Worm (Caenorhabditis elegans) whole organism, early embryonic: Measurements from ENCODE around the gene lin-31.

ENCODE experiments used
- B0310.2 ChIP-seq: sonication (generic microtip); optimal IDR thresholded peaks from 2 replicates; lab custom pipeline; 2016; ENCODE audit warnings: mild to moderate bottlenecking, missing genetic modification characterization, missing compliant biosample characterization
- F13C5.2 ChIP-seq: sonication (generic microtip); optimal IDR thresholded peaks from 2 replicates; lab custom pipeline; 2017; ENCODE audit warnings: mild to moderate bottlenecking, missing genetic modification characterization, inconsistent platforms, missing compliant biosample characterization
- aly-1 ChIP-seq: sonication (generic microtip); optimal IDR thresholded peaks from 2 replicates; lab custom pipeline; 2016; ENCODE audit warnings: missing genetic modification characterization, missing compliant biosample characterization
- ama-1 ChIP-seq: fragments of 150-350 bp; optimal IDR thresholded peaks from 2 replicates; lab custom pipeline; 2014
- ceh-13 ChIP-seq: fragments of 200-800 bp; sonication (Bioruptor generic); optimal IDR thresholded peaks from 2 replicates; lab custom pipeline; 2018; ENCODE audit warnings: mild to moderate bottlenecking, missing genetic modification characterization, missing compliant biosample characterization
- ceh-36 ChIP-seq: sonication (generic microtip); optimal IDR thresholded peaks from 2 replicates; lab custom pipeline; 2016; ENCODE audit warnings: missing genetic modification characterization, inconsistent platforms, missing compliant biosample characterization
- hmbx-1 ChIP-seq: sonication (generic microtip); optimal IDR thresholded peaks from 2 replicates; lab custom pipeline; 2016; ENCODE audit warnings: mild to moderate bottlenecking, missing genetic modification characterization, missing compliant biosample characterization
- hmg-4 ChIP-seq: fragments of 200-800 bp; sonication (Bioruptor generic); optimal IDR thresholded peaks from 2 replicates; lab custom pipeline; 2018; ENCODE audit warnings: mild to moderate bottlenecking, missing genetic modification characterization, missing compliant biosample characterization
- pes-1 ChIP-seq: fragments of 200-800 bp; sonication (Bioruptor generic); IDR thresholded peaks from 2 replicates; pipeline ENCODE4 v1.3.6; 2022; ENCODE audit warnings: missing genetic modification reagents, missing genetic modification characterization, missing compliant biosample characterization
- scrt-1 ChIP-seq: fragments of 200-800 bp; sonication (Bioruptor generic); IDR thresholded peaks from 2 replicates; pipeline ENCODE4 v1.3.6; 2022; ENCODE audit warnings: missing genetic modification characterization, missing compliant biosample characterization
- sea-1 ChIP-seq: fragments of 200-800 bp; sonication (Bioruptor generic); conservative IDR thresholded peaks from 2 replicates; pipeline ENCODE4 v1.3.6; 2022; ENCODE audit warnings: missing genetic modification characterization, missing compliant biosample characterization
- tbx-11 ChIP-seq: fragments of 200-800 bp; sonication (Bioruptor generic); IDR thresholded peaks from 2 replicates; pipeline ENCODE4 v1.3.6; 2022; ENCODE audit warnings: missing genetic modification characterization, missing compliant biosample characterization
- tbx-37 ChIP-seq: fragments of 200-800 bp; sonication (Bioruptor generic); conservative IDR thresholded peaks from 2 replicates; pipeline ENCODE4 v1.3.6; 2022; ENCODE audit warnings: missing genetic modification reagents, missing genetic modification characterization, missing compliant biosample characterization
- tra-4 ChIP-seq: sonication (generic microtip); optimal IDR thresholded peaks from 2 replicates; lab custom pipeline; 2017; ENCODE audit warnings: missing genetic modification characterization, missing compliant biosample characterization

- TF ChIP-seq hmbx-1 (no peak), ama-1 (no peak), F13C5.2 (tag; lab: Kevin White, UChicago) (no peak), hmg-4 (GFP tag; lab: Kevin White, UChicago) (no peak), pes-1 (GFP tag; lab: Robert Waterston, UW) (no peak), sea-1 (GFP tag; lab: Robert Waterston, UW) (no peak), ceh-13 (GFP tag; lab: Kevin White, UChicago) (no peak), tbx-11 (GFP tag; lab: Robert Waterston, UW) (no peak), aly-1 (tag; lab: Kevin White, UChicago) (no peak), tbx-37 (GFP tag; lab: Robert Waterston, UW) (no peak), B0310.2 (no peak), ceh-36 (no peak), scrt-1 (GFP tag; lab: Robert Waterston, UW) (no peak), tra-4 (no peak)
Observed at ce11 chrII:3996005-3996404, 13.7 kb downstream of the lin-31 start, which contains the start of gene clc-22.
